Worm (Caenorhabditis elegans): ENCODE measurements around the gene ZK1290.13.

ZK1290.13 gene

ce11 chrII:7529078-7529683 lies 5.6 kb upstream of the ZK1290.13 start, which contains the start of gene ZK1290.5:
ZK1290.5 (plus strand) TSS chrII:7529643.
- TF ChIP-seq blmp-1 (tag; optimal IDR thresholded peaks at IDR 0.05) (no peak), unc-120 (tag; optimal IDR thresholded peaks at IDR 0.05; ENCODE audit: poor library complexity, severe bottlenecking) (peak; percentile 70), ham-2 (GFP tag; optimal IDR thresholded peaks at IDR 0.05) (no peak), hlh-1 (tag; optimal IDR thresholded peaks at IDR 0.05) (peak; percentile 62), nhr-76 (tag; optimal IDR thresholded peaks at IDR 0.05) (no peak), nhr-237 (tag; optimal IDR thresholded peaks at IDR 0.05) (peak; percentile 46), unc-62 (GFP tag; optimal IDR thresholded peaks at IDR 0.05) (peak; percentile 76), lin-32 (GFP tag; optimal IDR thresholded peaks at IDR 0.05) (no peak), elt-1 (tag; optimal IDR thresholded peaks at IDR 0.05; ENCODE audit: borderline replicate concordance, insufficient read depth) (no peak), mab-5 (tag; optimal IDR thresholded peaks at IDR 0.05) (no peak)

ce11 chrII:7530944-7531343 lies 3.9 kb upstream of the ZK1290.13 start, which contains the start of gene wrt-1:
wrt-1 (plus strand) TSS chrII:7530996.
- no peak for TF ChIP-seq blmp-1 (tag; optimal IDR thresholded peaks at IDR 0.05)
- TF ChIP-seq tbx-8 (GFP tag; optimal IDR thresholded peaks at IDR 0.05): no peak
- no peak for TF ChIP-seq sptf-1 (tag; optimal IDR thresholded peaks at IDR 0.05)
- TF ChIP-seq lin-13 (tag; optimal IDR thresholded peaks at IDR 0.05): no peak
- no peak for TF ChIP-seq pha-4 (tag; optimal IDR thresholded peaks at IDR 0.05)
- no peak for TF ChIP-seq snpc-4 (tag; optimal IDR thresholded peaks at IDR 0.05)
- peak; percentile 13 for TF ChIP-seq ham-2 (GFP tag; optimal IDR thresholded peaks at IDR 0.05)

- TF ChIP-seq zip-8 (tag; optimal IDR thresholded peaks at IDR 0.05) (no peak), unc-62 (GFP tag; optimal IDR thresholded peaks at IDR 0.05) (no peak), sem-2 (GFP tag; optimal IDR thresholded peaks at IDR 0.05) (no peak), nhr-76 (tag; optimal IDR thresholded peaks at IDR 0.05) (no peak), ceh-43 (GFP tag; optimal IDR thresholded peaks at IDR 0.05) (no peak), ham-2 (GFP tag; optimal IDR thresholded peaks at IDR 0.05) (no peak), unc-120 (tag; optimal IDR thresholded peaks at IDR 0.05; ENCODE audit: poor library complexity, severe bottlenecking) (no peak), elt-1 (tag; optimal IDR thresholded peaks at IDR 0.05; ENCODE audit: borderline replicate concordance, insufficient read depth) (no peak), ces-1 (GFP tag; optimal IDR thresholded peaks at IDR 0.05) (no peak), mab-5 (tag; optimal IDR thresholded peaks at IDR 0.05) (no peak), elt-3 (tag; optimal IDR thresholded peaks at IDR 0.05) (no peak), sptf-1 (tag; optimal IDR thresholded peaks at IDR 0.05) (no peak), nhr-28 (tag; optimal IDR thresholded peaks at IDR 0.05) (no peak), lin-32 (GFP tag; optimal IDR thresholded peaks at IDR 0.05) (no peak), ceh-83 (GFP tag; optimal IDR thresholded peaks at IDR 0.05) (no peak), nhr-12 (tag; optimal IDR thresholded peaks at IDR 0.05) (no peak), nhr-2 (tag; optimal IDR thresholded peaks at IDR 0.05) (no peak), nhr-237 (tag; optimal IDR thresholded peaks at IDR 0.05) (no peak), snpc-4 (tag; optimal IDR thresholded peaks at IDR 0.05) (no peak), drap-1 (GFP tag; optimal IDR thresholded peaks at IDR 0.05) (no peak)
Measured at ce11 chrII:7531478-7531877, 3.3 kb upstream of the ZK1290.13 start.

DNA sequence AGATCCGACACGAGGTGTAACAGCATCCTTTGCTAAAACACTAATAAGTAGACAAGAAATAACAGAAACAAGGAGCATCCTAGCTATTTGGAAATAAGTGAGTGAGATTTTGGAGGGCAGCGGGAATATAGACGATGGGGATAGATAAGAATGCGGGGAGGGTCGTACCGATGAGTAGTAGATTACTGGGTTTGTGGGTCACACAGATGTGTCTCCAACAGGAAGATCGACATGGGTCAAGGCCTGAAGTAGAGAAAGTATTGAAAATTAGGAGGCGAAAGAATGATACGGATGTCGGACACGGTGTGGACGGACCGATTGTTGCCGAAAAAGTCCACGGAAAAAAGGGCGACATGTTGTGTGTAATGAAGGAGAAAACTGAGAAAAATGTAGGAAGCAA lies 437 bp upstream of the ZK1290.13 start, which contains the start of gene wrt-10:
Gene wrt-10, minus strand, starts transcription at position 195 of the 400 bp plus-strand sequence.
- TF ChIP-seq ceh-39 (tag; optimal IDR thresholded peaks at IDR 0.05): no peak
- no peak for TF ChIP-seq lsy-2 (tag; optimal IDR thresholded peaks at IDR 0.05)
- no peak for TF ChIP-seq mep-1 (tag; optimal IDR thresholded peaks at IDR 0.05)
- TF ChIP-seq hlh-1 (tag; optimal IDR thresholded peaks at IDR 0.05): no peak
- TF ChIP-seq ztf-11 (tag; optimal IDR thresholded peaks at IDR 0.05): no peak
- TF ChIP-seq elt-1 (tag; optimal IDR thresholded peaks at IDR 0.05; ENCODE audit: borderline replicate concordance, insufficient read depth): peak; percentile 82

- TF ChIP-seq elt-3 (tag; optimal IDR thresholded peaks at IDR 0.05) (no peak), sptf-1 (tag; optimal IDR thresholded peaks at IDR 0.05) (no peak), hlh-1 (tag; optimal IDR thresholded peaks at IDR 0.05) (peak; percentile 10), mep-1 (tag; optimal IDR thresholded peaks at IDR 0.05) (peak; percentile 67), snpc-4 (tag; optimal IDR thresholded peaks at IDR 0.05) (no peak), cnd-1 (tag; optimal IDR thresholded peaks at IDR 0.05) (no peak), elt-1 (tag; optimal IDR thresholded peaks at IDR 0.05; ENCODE audit: borderline replicate concordance, insufficient read depth) (no peak), nhr-2 (tag; optimal IDR thresholded peaks at IDR 0.05) (no peak), ces-1 (GFP tag; optimal IDR thresholded peaks at IDR 0.05) (no peak), lsy-2 (tag; optimal IDR thresholded peaks at IDR 0.05) (peak; percentile 82), ceh-39 (tag; optimal IDR thresholded peaks at IDR 0.05) (peak; percentile 8), tbx-8 (GFP tag; optimal IDR thresholded peaks at IDR 0.05) (no peak), pha-4 (tag; optimal IDR thresholded peaks at IDR 0.05) (no peak), bed-3 (GFP tag; optimal IDR thresholded peaks at IDR 0.05) (no peak), mls-2 (tag; optimal IDR thresholded peaks at IDR 0.05) (no peak), unc-120 (tag; optimal IDR thresholded peaks at IDR 0.05; ENCODE audit: poor library complexity, severe bottlenecking) (no peak), unc-39 (tag; optimal IDR thresholded peaks at IDR 0.05) (no peak)
Measured at ce11 chrII:7537603-7538230, 2.9 kb downstream of the ZK1290.13 start, which contains the start of gene nfi-1. nfi-1 (plus strand) TSS chrII:7538180.

Measured in whole organism, mixed stage, embryonic.